Fruit fly (Drosophila melanogaster): Measurements from ENCODE around the gene Cdc7.
A peak's percentile ranks its signal among the peaks of the same experiment; 100 is the strongest.

The Cdc7 gene

dm6 chrX:6705890-6706289 is 51.5 kb downstream of the Cdc7 start:
- TF ChIP-seq cic (GFP tag; optimal IDR thresholded peaks at IDR 0.05), result no peak
- no peak for TF ChIP-seq bab1 (GFP tag; optimal IDR thresholded peaks at IDR 0.05)

DNA sequence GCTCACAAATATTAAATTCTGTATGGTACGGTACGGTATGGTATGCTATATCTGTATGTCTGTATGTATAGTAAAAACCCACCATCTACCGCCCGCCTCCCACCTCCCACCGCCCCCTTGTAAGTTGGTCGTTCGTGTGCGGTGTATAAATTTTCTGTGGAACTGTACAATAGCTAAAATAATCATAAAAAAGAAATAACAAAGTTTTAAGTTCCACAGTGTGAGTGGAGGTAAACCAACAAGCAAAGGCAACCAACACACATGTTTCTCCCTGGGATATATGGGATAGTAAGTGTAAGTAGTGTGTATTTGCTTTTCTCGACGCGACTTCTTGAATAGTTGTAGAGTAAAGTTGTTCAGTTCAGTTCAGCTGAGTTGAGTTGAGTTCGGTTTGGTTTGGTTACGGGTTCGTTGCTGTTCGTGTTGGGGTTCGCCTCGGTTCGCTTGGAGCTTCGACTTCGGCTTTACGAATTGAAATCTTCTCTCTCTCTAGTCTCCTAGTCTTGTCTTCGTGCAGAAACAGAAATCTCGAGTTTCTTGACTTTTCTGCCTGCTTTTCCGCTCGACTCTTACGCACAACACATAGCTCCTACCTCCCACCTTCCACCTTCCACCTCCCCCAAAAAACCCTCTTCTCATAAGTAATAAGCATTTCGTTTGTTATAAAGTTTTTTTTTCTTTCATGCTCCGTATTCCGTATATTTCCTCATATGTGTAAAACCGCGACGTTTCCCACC is 52.4 kb downstream of the Cdc7 start:
- TF ChIP-seq bab1 (GFP tag; optimal IDR thresholded peaks at IDR 0.05), result peak; percentile 23
- no peak for TF ChIP-seq ovo (GFP tag; optimal IDR thresholded peaks at IDR 0.05)
- TF ChIP-seq cic (GFP tag; optimal IDR thresholded peaks at IDR 0.05), result peak; percentile 67

DNA sequence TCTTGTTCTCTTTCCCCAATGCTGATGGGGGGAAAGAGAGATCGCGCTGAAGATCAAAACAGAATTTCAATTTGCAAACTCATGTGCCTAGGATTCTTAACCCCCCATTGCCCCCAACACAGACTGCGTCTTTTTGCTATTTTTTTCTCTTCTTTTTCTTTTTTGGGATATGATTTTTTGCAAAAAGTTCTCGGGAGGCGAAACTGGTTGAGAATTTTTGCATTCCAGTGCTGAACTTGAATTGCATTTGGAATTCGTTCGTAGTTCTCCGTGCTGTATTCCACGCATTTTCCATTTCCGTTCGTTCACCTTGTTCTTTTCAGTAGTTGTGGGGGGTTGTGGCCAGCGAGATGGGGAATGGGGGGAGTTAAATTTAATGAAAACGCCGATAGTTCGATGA is 53.8 kb downstream of the Cdc7 start:
- no peak for TF ChIP-seq CG12768 (GFP tag; optimal IDR thresholded peaks at IDR 0.05)

- TF ChIP-seq Mnt (GFP tag; optimal IDR thresholded peaks at IDR 0.05) (no peak), cic (GFP tag; optimal IDR thresholded peaks at IDR 0.05) (peak; percentile 52)
Observed at dm6 chrX:6708580-6709199, 54.3 kb downstream of the Cdc7 start.
